Worm (Caenorhabditis elegans): ENCODE results near the gene glb-11.
A peak's percentile ranks its signal among the peaks of the same experiment; 100 is the strongest.

Gene glb-11

ce11 chrIII:3955674-3956073, 36.3 kb downstream of the glb-11 start:
- TF ChIP-seq snpc-4 (tag; optimal IDR thresholded peaks at IDR 0.05) (peak; percentile 17), lin-15B (tag; optimal IDR thresholded peaks at IDR 0.05) (peak; percentile 24), egl-5 (tag; optimal IDR thresholded peaks at IDR 0.05) (peak; percentile 74), daf-12 (tag; optimal IDR thresholded peaks at IDR 0.05) (no peak), jun-1 (tag; optimal IDR thresholded peaks at IDR 0.05) (no peak), nfya-1 (tag; optimal IDR thresholded peaks at IDR 0.05; ENCODE audit: insufficient read depth) (peak; percentile 84), hmg-11 (tag; optimal IDR thresholded peaks at IDR 0.05) (peak; percentile 20), nhr-25 (tag; optimal IDR thresholded peaks at IDR 0.05) (peak; percentile 8), pqm-1 (tag; optimal IDR thresholded peaks at IDR 0.05) (no peak), lin-39 (tag; optimal IDR thresholded peaks at IDR 0.05) (peak; percentile 44), ama-1 (optimal IDR thresholded peaks at IDR 0.05) (peak; percentile 65)

DNA sequence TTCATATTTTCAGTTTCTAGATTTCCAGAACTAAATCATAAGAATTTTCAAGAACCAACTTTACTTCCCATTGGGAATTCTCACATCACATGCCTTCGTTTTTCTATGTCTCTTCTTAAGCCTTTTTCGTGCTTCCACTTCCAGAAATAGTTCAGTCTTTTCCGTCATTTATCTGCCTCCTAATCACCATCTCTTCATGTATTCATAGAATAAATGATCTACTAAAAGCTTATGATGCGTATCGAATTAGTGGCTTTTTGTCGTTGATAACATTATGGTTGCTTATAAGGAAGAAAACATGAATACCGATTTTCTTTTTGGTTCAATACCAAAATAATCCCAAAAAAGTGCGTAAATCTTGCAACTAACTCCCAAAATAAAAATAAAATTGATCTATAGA, 37.2 kb downstream of the glb-11 start:
- TF ChIP-seq ceh-28 (tag; optimal IDR thresholded peaks at IDR 0.05): no peak
- TF ChIP-seq nhr-237 (tag; optimal IDR thresholded peaks at IDR 0.05): no peak
- no peak for TF ChIP-seq ceh-16 (tag; optimal IDR thresholded peaks at IDR 0.05)
- no peak for TF ChIP-seq nhr-25 (tag; optimal IDR thresholded peaks at IDR 0.05)
- no peak for TF ChIP-seq pha-4 (tag; optimal IDR thresholded peaks at IDR 0.05)
- TF ChIP-seq mdl-1 (tag; optimal IDR thresholded peaks at IDR 0.05): no peak
- TF ChIP-seq ama-1 (optimal IDR thresholded peaks at IDR 0.05): no peak
- no peak for TF ChIP-seq ztf-11 (tag; optimal IDR thresholded peaks at IDR 0.05)
- no peak for TF ChIP-seq nhr-11 (tag; optimal IDR thresholded peaks at IDR 0.05)
- TF ChIP-seq R02D3.7 (tag; optimal IDR thresholded peaks at IDR 0.05): no peak
- TF ChIP-seq nhr-67 (tag; optimal IDR thresholded peaks at IDR 0.05): no peak
- TF ChIP-seq elt-1 (tag; optimal IDR thresholded peaks at IDR 0.05): no peak

ce11 chrIII:3954220-3954619, 37.8 kb downstream of the glb-11 start:
- TF ChIP-seq unc-39 (tag; optimal IDR thresholded peaks at IDR 0.05): no peak
- no peak for TF ChIP-seq skn-1 (tag; optimal IDR thresholded peaks at IDR 0.05)
- no peak for TF ChIP-seq lsy-12 (tag; optimal IDR thresholded peaks at IDR 0.05)
- no peak for TF ChIP-seq ceh-16 (tag; optimal IDR thresholded peaks at IDR 0.05)
- TF ChIP-seq ceh-9 (tag; optimal IDR thresholded peaks at IDR 0.05): no peak
- no peak for TF ChIP-seq elt-2 (tag; optimal IDR thresholded peaks at IDR 0.05)
- no peak for TF ChIP-seq fkh-2 (tag; optimal IDR thresholded peaks at IDR 0.05)
- no peak for TF ChIP-seq fkh-10 (GFP tag; optimal IDR thresholded peaks at IDR 0.05)
- no peak for TF ChIP-seq nhr-25 (tag; optimal IDR thresholded peaks at IDR 0.05)
- no peak for TF ChIP-seq nhr-67 (tag; optimal IDR thresholded peaks at IDR 0.05)
- no peak for TF ChIP-seq zag-1 (tag; optimal IDR thresholded peaks at IDR 0.05)
- TF ChIP-seq lin-39 (tag; optimal IDR thresholded peaks at IDR 0.05): no peak
- TF ChIP-seq aly-2 (tag; optimal IDR thresholded peaks at IDR 0.05): no peak
- peak; percentile 19 for TF ChIP-seq nhr-23 (tag; optimal IDR thresholded peaks at IDR 0.05)
- TF ChIP-seq nfya-1 (tag; optimal IDR thresholded peaks at IDR 0.05; ENCODE audit: insufficient read depth): peak; percentile 43
- no peak for TF ChIP-seq jun-1 (tag; optimal IDR thresholded peaks at IDR 0.05)
- no peak for TF ChIP-seq elt-1 (tag; optimal IDR thresholded peaks at IDR 0.05)
- TF ChIP-seq nhr-11 (tag; optimal IDR thresholded peaks at IDR 0.05): peak; percentile 42
- no peak for TF ChIP-seq ama-1 (optimal IDR thresholded peaks at IDR 0.05)
- TF ChIP-seq daf-12 (tag; optimal IDR thresholded peaks at IDR 0.05): no peak
- no peak for TF ChIP-seq nhr-28 (tag; optimal IDR thresholded peaks at IDR 0.05)
- no peak for TF ChIP-seq ztf-11 (tag; optimal IDR thresholded peaks at IDR 0.05)
- TF ChIP-seq fos-1 (tag; optimal IDR thresholded peaks at IDR 0.05): no peak
- no peak for TF ChIP-seq sea-2 (GFP tag; optimal IDR thresholded peaks at IDR 0.05)
- TF ChIP-seq pha-4 (tag; optimal IDR thresholded peaks at IDR 0.05): peak; percentile 45
- TF ChIP-seq egl-5 (tag; optimal IDR thresholded peaks at IDR 0.05): peak; percentile 65
- no peak for TF ChIP-seq ceh-82 (tag; optimal IDR thresholded peaks at IDR 0.05)
- TF ChIP-seq snpc-4 (tag; optimal IDR thresholded peaks at IDR 0.05): no peak
- TF ChIP-seq mdl-1 (tag; optimal IDR thresholded peaks at IDR 0.05): peak; percentile 24
- TF ChIP-seq eor-1 (tag; optimal IDR thresholded peaks at IDR 0.05): no peak
- no peak for TF ChIP-seq ZK546.5 (tag; optimal IDR thresholded peaks at IDR 0.05)
- no peak for TF ChIP-seq hmg-11 (tag; optimal IDR thresholded peaks at IDR 0.05)
- no peak for TF ChIP-seq tbx-2 (tag; optimal IDR thresholded peaks at IDR 0.05)
- TF ChIP-seq nhr-77 (tag; optimal IDR thresholded peaks at IDR 0.05): no peak
- TF ChIP-seq nhr-237 (tag; optimal IDR thresholded peaks at IDR 0.05): no peak
- TF ChIP-seq ceh-28 (tag; optimal IDR thresholded peaks at IDR 0.05): no peak
- TF ChIP-seq nhr-12 (tag; optimal IDR thresholded peaks at IDR 0.05): no peak
- TF ChIP-seq nhr-43 (tag; optimal IDR thresholded peaks at IDR 0.05; ENCODE audit: poor library complexity, severe bottlenecking): peak; percentile 63
- TF ChIP-seq R02D3.7 (tag; optimal IDR thresholded peaks at IDR 0.05): no peak
- no peak for TF ChIP-seq mml-1 (tag; optimal IDR thresholded peaks at IDR 0.05)
- no peak for TF ChIP-seq lin-15B (tag; optimal IDR thresholded peaks at IDR 0.05)
- no peak for TF ChIP-seq elt-3 (tag; optimal IDR thresholded peaks at IDR 0.05)
- TF ChIP-seq egl-27 (tag; optimal IDR thresholded peaks at IDR 0.05): no peak

Data from whole organism, L3 larva.